Fruit fly (Drosophila melanogaster) S2 (cell line): ENCODE measurements around the gene CG7149.

ENCODE experiments used
- CG8478 ChIP-seq: fragments of >200 bp; optimal IDR thresholded peaks from 2 replicates; lab custom pipeline; 2018
- CTCF ChIP-seq, 2 experiments: fragments of >200 bp; optimal IDR thresholded peaks; 2 replicates each; lab custom pipeline; 2018

dm6 chr2L:7820851-7821250 is 30.5 kb upstream of the CG7149 start, which contains the start of gene CG7115:
- TF ChIP-seq CG8478 (lab: Kevin White, UChicago): no peak
- no peak for TF ChIP-seq CTCF (optimal IDR thresholded peaks at IDR 0.05; lab: Kevin White, UChicago)
